Fruit fly (Drosophila melanogaster): ENCODE data around the gene Mocs2A.

Mocs2A gene

DNA sequence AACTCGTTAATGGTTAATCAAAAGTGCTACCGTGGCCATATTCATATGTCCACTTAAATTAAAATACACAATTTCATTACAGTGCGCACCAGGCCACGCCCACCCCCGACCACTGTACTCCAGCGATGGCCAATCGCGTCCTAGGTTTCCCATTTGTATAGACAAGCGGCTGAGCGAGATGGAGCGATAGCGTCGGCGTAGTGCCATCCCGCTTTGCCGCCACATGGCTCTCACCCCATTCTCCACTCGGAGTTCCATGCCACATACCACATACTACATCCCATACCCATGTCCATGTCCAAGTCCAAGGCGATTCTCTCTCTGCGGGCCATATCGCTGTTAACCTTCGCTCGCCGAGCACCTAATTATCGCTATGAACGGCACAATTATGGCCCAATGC, 46.7 kb downstream of the Mocs2A start:
- TF ChIP-seq CG32121 (GFP tag; IDR thresholded peaks at IDR 0.05) (peak; percentile 46; the same call in 1 of the 2 replicates), CG4496 (GFP tag; IDR thresholded peaks at IDR 0.05) (no peak; the same call in 2 of the 3 replicates)

DNA sequence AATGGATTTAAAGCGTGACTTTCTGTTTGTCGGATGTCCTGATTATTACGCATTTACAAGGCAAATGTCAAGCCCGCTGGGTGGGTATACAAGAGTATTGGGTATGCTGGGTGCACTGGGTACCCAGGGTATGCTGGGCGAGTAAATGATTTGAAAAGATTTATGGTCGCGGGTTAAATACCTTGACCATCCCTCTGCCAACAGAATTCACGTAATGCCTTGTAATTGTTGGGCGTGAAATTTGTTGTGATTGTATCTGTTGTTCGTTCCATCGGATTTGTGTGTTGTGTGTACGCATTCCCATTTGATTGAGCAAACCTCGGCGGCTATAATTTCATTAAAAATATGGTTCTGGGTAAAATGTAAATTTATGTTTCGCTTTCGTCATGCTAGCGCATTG, 48.5 kb downstream of the Mocs2A start:
- TF ChIP-seq EcR (GFP tag; optimal IDR thresholded peaks at IDR 0.05) (no peak), CG32121 (GFP tag; IDR thresholded peaks at IDR 0.05) (no peak), CG9948 (tag; optimal IDR thresholded peaks at IDR 0.05) (no peak), CG8301 (tag; optimal IDR thresholded peaks at IDR 0.05) (no peak), CG34367 (tag; optimal IDR thresholded peaks at IDR 0.05) (no peak), Snoo (tag; optimal IDR thresholded peaks at IDR 0.05) (no peak), Pif1A (GFP tag; optimal IDR thresholded peaks at IDR 0.05) (no peak), CG15710 (tag; optimal IDR thresholded peaks at IDR 0.05) (no peak), Pif1B (GFP tag; optimal IDR thresholded peaks at IDR 0.05) (no peak), CG10348 (GFP tag; IDR thresholded peaks at IDR 0.05) (no peak), fd96Ca (GFP tag; IDR thresholded peaks at IDR 0.05) (no peak), CG8159 (tag; optimal IDR thresholded peaks at IDR 0.05) (no peak), Ets98B (GFP tag; IDR thresholded peaks at IDR 0.05) (no peak)

- TF ChIP-seq CG17806 (tag; optimal IDR thresholded peaks at IDR 0.05) (no peak), CG9948 (tag; optimal IDR thresholded peaks at IDR 0.05) (no peak), Snoo (tag; optimal IDR thresholded peaks at IDR 0.05) (no peak), Pif1B (GFP tag; optimal IDR thresholded peaks at IDR 0.05) (no peak), CG32121 (GFP tag; IDR thresholded peaks at IDR 0.05) (no peak)
Observed at dm6 chr3R:25077280-25077820, 49.8 kb downstream of the Mocs2A start.

Measured in whole organism, pupa.